Worm (Caenorhabditis elegans) whole organism, L3 larva: Measurements from ENCODE around the gene C17B7.9.

ENCODE experiments used
- R02D3.7 ChIP-seq: fragments of 150-350 bp; optimal IDR thresholded peaks from 2 replicates; lab custom pipeline; 2014; ENCODE audit warnings: missing biosample characterization, missing genetic modification characterization
- ZK546.5 ChIP-seq: sonication (generic microtip); optimal IDR thresholded peaks from 2 replicates; lab custom pipeline; 2017; ENCODE audit warnings: missing biosample characterization, missing genetic modification characterization
- ama-1 ChIP-seq: fragments of 150-350 bp; optimal IDR thresholded peaks from 2 replicates; lab custom pipeline; 2018
- ceh-28 ChIP-seq: fragments of 150-350 bp; optimal IDR thresholded peaks from 2 replicates; lab custom pipeline; 2014; ENCODE audit warnings: missing biosample characterization, missing genetic modification reagents, missing genetic modification characterization
- ceh-82 ChIP-seq: fragments of 150-350 bp; optimal IDR thresholded peaks from 2 replicates; lab custom pipeline; 2014; ENCODE audit warnings: missing biosample characterization, missing genetic modification characterization
- ceh-9 ChIP-seq: sonication (generic microtip); optimal IDR thresholded peaks from 2 replicates; lab custom pipeline; 2018; ENCODE audit warnings: missing biosample characterization, missing genetic modification characterization
- daf-12 ChIP-seq: fragments of 150-350 bp; optimal IDR thresholded peaks from 2 replicates; lab custom pipeline; 2014; ENCODE audit warnings: missing biosample characterization, missing genetic modification reagents, missing genetic modification characterization
- egl-5 ChIP-seq: fragments of 150-350 bp; optimal IDR thresholded peaks from 2 replicates; lab custom pipeline; 2017; ENCODE audit warnings: missing biosample characterization, missing genetic modification reagents, missing genetic modification characterization, inconsistent platforms
- elt-2 ChIP-seq: sonication (generic microtip); optimal IDR thresholded peaks from 2 replicates; lab custom pipeline; 2016; ENCODE audit warnings: missing genetic modification reagents, mild to moderate bottlenecking, missing genetic modification characterization, missing compliant biosample characterization
- elt-3 ChIP-seq, 3 experiments: fragments of 150-350 bp in 1 of 3; sonication (generic microtip) in 2 of 3; optimal IDR thresholded peaks; 2 replicates in 2 of 3; 4 replicates in 1 of 3; lab custom pipeline; 2014 to 2017; ENCODE audit warnings: missing biosample characterization in 3 of 3, missing genetic modification characterization in 3 of 3
- eor-1 ChIP-seq, 2 experiments: fragments of 150-350 bp; optimal IDR thresholded peaks; 2 replicates each; lab custom pipeline; 2014 to 2018; ENCODE audit warnings: missing biosample characterization in 2 of 2, missing genetic modification characterization in 2 of 2
- fkh-2 ChIP-seq: fragments of 150-350 bp; optimal IDR thresholded peaks from 2 replicates; lab custom pipeline; 2014; ENCODE audit warnings: missing biosample characterization, missing genetic modification reagents, missing genetic modification characterization
- fos-1 ChIP-seq: fragments of 150-350 bp; optimal IDR thresholded peaks from 2 replicates; lab custom pipeline; 2014; ENCODE audit warnings: missing biosample characterization, missing genetic modification characterization
- hmg-11 ChIP-seq: sonication (generic microtip); optimal IDR thresholded peaks from 2 replicates; lab custom pipeline; 2016; ENCODE audit warnings: missing genetic modification characterization, missing compliant biosample characterization
- jun-1 ChIP-seq: fragments of 150-350 bp; optimal IDR thresholded peaks from 2 replicates; lab custom pipeline; 2014; ENCODE audit warnings: missing biosample characterization, missing genetic modification reagents, missing genetic modification characterization
- lin-15B ChIP-seq: fragments of 150-350 bp; optimal IDR thresholded peaks from 2 replicates; lab custom pipeline; 2014; ENCODE audit warnings: missing biosample characterization, missing genetic modification characterization
- lin-39 ChIP-seq: fragments of 150-350 bp; optimal IDR thresholded peaks from 2 replicates; lab custom pipeline; 2018; ENCODE audit warnings: missing biosample characterization, missing genetic modification reagents, missing genetic modification characterization
- lsy-12 ChIP-seq: sonication (generic microtip); optimal IDR thresholded peaks from 2 replicates; lab custom pipeline; 2016; ENCODE audit warnings: mild to moderate bottlenecking, missing genetic modification characterization, missing compliant biosample characterization
- mml-1 ChIP-seq: fragments of 150-350 bp; sonication (generic microtip); optimal IDR thresholded peaks from 3 replicates; lab custom pipeline; 2014; ENCODE audit warnings: missing biosample characterization, missing genetic modification characterization
- nfya-1 ChIP-seq: sonication (generic microtip); optimal IDR thresholded peaks from 2 replicates; lab custom pipeline; 2017; ENCODE audit warnings: missing genetic modification characterization, mild to moderate bottlenecking, missing compliant biosample characterization, antibody characterized with exemption, moderate library complexity; ENCODE audit not compliant: insufficient read depth
- nhr-11 ChIP-seq: fragments of 150-350 bp; optimal IDR thresholded peaks from 2 replicates; lab custom pipeline; 2014; ENCODE audit warnings: missing biosample characterization, missing genetic modification characterization
- nhr-12 ChIP-seq: fragments of 150-350 bp; optimal IDR thresholded peaks from 2 replicates; lab custom pipeline; 2014; ENCODE audit warnings: missing biosample characterization, missing genetic modification characterization
- nhr-23 ChIP-seq: fragments of 150-350 bp; optimal IDR thresholded peaks from 2 replicates; lab custom pipeline; 2014; ENCODE audit warnings: missing biosample characterization, missing genetic modification reagents, missing genetic modification characterization
- nhr-25 ChIP-seq: sonication (generic microtip); optimal IDR thresholded peaks from 2 replicates; lab custom pipeline; 2017; ENCODE audit warnings: missing biosample characterization, missing genetic modification characterization
- nhr-43 ChIP-seq: sonication (generic microtip); optimal IDR thresholded peaks from 2 replicates; lab custom pipeline; 2016; ENCODE audit warnings: mild to moderate bottlenecking, missing genetic modification characterization, missing compliant biosample characterization; ENCODE audit not compliant: poor library complexity, severe bottlenecking
- nhr-76 ChIP-seq: fragments of 150-350 bp; sonication (generic microtip); optimal IDR thresholded peaks from 5 replicates; lab custom pipeline; 2014; ENCODE audit warnings: missing biosample characterization, missing genetic modification characterization
- nhr-77 ChIP-seq: fragments of 150-350 bp; optimal IDR thresholded peaks from 2 replicates; lab custom pipeline; 2014; ENCODE audit warnings: missing biosample characterization, missing genetic modification characterization
- pqm-1 ChIP-seq: fragments of 150-350 bp; optimal IDR thresholded peaks from 2 replicates; lab custom pipeline; 2017; ENCODE audit warnings: missing biosample characterization, missing genetic modification characterization, inconsistent platforms
- sea-2 ChIP-seq: fragments of 150-350 bp; sonication (generic microtip); optimal IDR thresholded peaks from 4 replicates; lab custom pipeline; 2014; ENCODE audit warnings: missing biosample characterization, missing genetic modification reagents, missing genetic modification characterization
- snpc-4 ChIP-seq: fragments of 150-350 bp; optimal IDR thresholded peaks from 2 replicates; lab custom pipeline; 2014; ENCODE audit warnings: missing biosample characterization, missing genetic modification characterization
- tbx-2 ChIP-seq: sonication (generic microtip); optimal IDR thresholded peaks from 2 replicates; lab custom pipeline; 2016; ENCODE audit warnings: mild to moderate bottlenecking, missing genetic modification characterization, missing compliant biosample characterization
- unc-39 ChIP-seq: sonication (generic microtip); optimal IDR thresholded peaks from 4 replicates; lab custom pipeline; 2017; ENCODE audit warnings: missing biosample characterization, missing genetic modification characterization
- unc-62 ChIP-seq: fragments of 150-350 bp; sonication (generic microtip); optimal IDR thresholded peaks from 4 replicates; lab custom pipeline; 2014; ENCODE audit warnings: missing biosample characterization, missing genetic modification reagents, missing genetic modification characterization
- zag-1 ChIP-seq: fragments of 150-350 bp; optimal IDR thresholded peaks from 2 replicates; lab custom pipeline; 2014; ENCODE audit warnings: missing biosample characterization, missing genetic modification characterization
- ztf-11 ChIP-seq: fragments of 150-350 bp; optimal IDR thresholded peaks from 2 replicates; lab custom pipeline; 2014; ENCODE audit warnings: missing biosample characterization, missing genetic modification characterization

C17B7.9 gene

ce11 chrV:3320005-3320404, 11.9 kb downstream of the C17B7.9 start, which contains the start of gene F35F10.14:
Gene F35F10.14, minus strand, starts transcription at chrV:3320105.
- TF ChIP-seq pqm-1 (tag; lab: Kevin White, UChicago) (no peak), ceh-28 (tag; lab: Kevin White, UChicago) (no peak), nhr-25 (tag; lab: Kevin White, UChicago) (no peak), hmg-11 (tag; lab: Kevin White, UChicago) (no peak), fos-1 (tag; lab: Kevin White, UChicago) (no peak), nhr-12 (tag; lab: Kevin White, UChicago) (no peak), lin-15B (tag; lab: Kevin White, UChicago) (no peak), snpc-4 (no peak), unc-62 (GFP tag; lab: Kevin White, UChicago) (no peak), ama-1 (lab: Kevin White, UChicago) (no peak), R02D3.7 (tag; lab: Kevin White, UChicago) (no peak), ceh-82 (tag; lab: Kevin White, UChicago) (no peak), nhr-43 (tag; lab: Kevin White, UChicago) (no peak), ZK546.5 (tag; lab: Kevin White, UChicago) (no peak), tbx-2 (tag; lab: Kevin White, UChicago) (no peak)

DNA sequence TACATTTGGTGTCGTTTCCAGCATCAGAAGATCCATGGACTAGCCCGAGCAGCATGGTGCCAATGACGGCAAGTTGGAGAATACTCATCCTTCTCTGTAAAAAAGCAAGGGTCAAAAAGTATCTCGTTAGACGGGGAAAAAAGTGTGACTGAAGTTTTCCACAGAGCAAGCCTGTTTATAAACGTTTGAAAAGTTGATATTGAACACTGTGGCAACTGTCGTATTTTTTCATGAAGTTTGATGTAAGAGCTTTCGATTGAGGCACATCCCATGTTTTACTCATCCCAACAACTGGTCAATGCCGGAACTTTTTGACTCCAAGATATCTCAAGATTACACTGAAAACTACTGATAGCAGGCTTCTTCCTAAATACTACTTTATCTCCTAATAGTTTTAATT, 12.9 kb downstream of the C17B7.9 start, which contains the start of gene F35F10.13:
Gene F35F10.13, minus strand, starts transcription at position 101 of the 400 bp plus-strand sequence.
- TF ChIP-seq jun-1 (no peak), nhr-76 (tag; lab: Kevin White, UChicago) (no peak), lsy-12 (tag; lab: Kevin White, UChicago) (no peak), egl-5 (tag; lab: Kevin White, UChicago) (no peak), ama-1 (lab: Kevin White, UChicago) (no peak), eor-1 (tag; optimal IDR thresholded peaks at IDR 0.05; lab: Kevin White, UChicago) (no peak), R02D3.7 (tag; lab: Kevin White, UChicago) (no peak), snpc-4 (no peak), unc-39 (tag; lab: Kevin White, UChicago) (no peak), lin-39 (tag; lab: Kevin White, UChicago) (no peak), ceh-9 (tag; lab: Kevin White, UChicago) (no peak), unc-62 (GFP tag; lab: Kevin White, UChicago) (no peak), zag-1 (no peak), nfya-1 (tag; lab: Kevin White, UChicago) (no peak), pqm-1 (tag; lab: Kevin White, UChicago) (no peak), nhr-11 (tag; lab: Kevin White, UChicago) (no peak), hmg-11 (tag; lab: Kevin White, UChicago) (no peak), elt-3 (tag; optimal IDR thresholded peaks at IDR 0.05; lab: Kevin White, UChicago) (no peak), fkh-2 (tag; lab: Kevin White, UChicago) (no peak)

DNA sequence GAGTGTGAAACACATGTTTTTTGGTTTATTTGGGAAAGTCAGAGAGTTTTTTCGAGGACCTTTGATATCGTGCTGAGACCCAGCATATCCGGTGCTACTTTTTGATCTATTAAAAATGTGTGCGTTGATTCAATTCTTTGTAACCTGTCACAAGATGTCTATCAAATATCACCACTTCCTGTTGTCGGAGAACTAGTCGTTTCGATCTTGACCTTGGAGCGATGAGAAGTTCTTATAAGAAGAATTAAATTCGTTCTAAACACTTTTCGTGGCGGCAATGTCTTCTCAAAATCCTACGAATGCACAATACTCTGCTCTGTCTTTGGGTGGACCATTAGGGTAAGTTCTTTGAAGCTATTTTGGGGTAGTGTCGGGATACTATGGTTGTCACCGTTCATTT, 15.8 kb downstream of the C17B7.9 start, which contains the start of gene F35F10.1:
Gene F35F10.1, plus strand, starts transcription at position 200 of the 400 bp plus-strand sequence.
- TF ChIP-seq nhr-23 (tag; lab: Kevin White, UChicago) (no peak), zag-1 (no peak), snpc-4 (no peak), elt-2 (tag; lab: Kevin White, UChicago) (no peak), elt-3 (tag; optimal IDR thresholded peaks at IDR 0.05; lab: Kevin White, UChicago) (no peak), sea-2 (no peak), mml-1 (tag; lab: Kevin White, UChicago) (no peak), daf-12 (tag; lab: Kevin White, UChicago) (no peak), tbx-2 (tag; lab: Kevin White, UChicago) (no peak), unc-62 (GFP tag; lab: Kevin White, UChicago) (no peak), pqm-1 (tag; lab: Kevin White, UChicago) (no peak), hmg-11 (tag; lab: Kevin White, UChicago) (no peak), nhr-77 (tag; lab: Kevin White, UChicago) (no peak), lin-39 (tag; lab: Kevin White, UChicago) (no peak), eor-1 (tag; optimal IDR thresholded peaks at IDR 0.05; lab: Kevin White, UChicago) (no peak), R02D3.7 (tag; lab: Kevin White, UChicago) (no peak), ZK546.5 (tag; lab: Kevin White, UChicago) (no peak), ceh-82 (tag; lab: Kevin White, UChicago) (no peak), ztf-11 (tag; lab: Kevin White, UChicago) (no peak)
